Worm (Caenorhabditis elegans) whole organism, late embryonic: ENCODE measurements around the gene H03E18.1.

ENCODE experiments used
- C08G9.2 ChIP-seq: sonication (generic microtip); optimal IDR thresholded peaks from 2 replicates; lab custom pipeline; 2016; ENCODE audit warnings: mild to moderate bottlenecking, missing genetic modification characterization, moderate library complexity, missing compliant biosample characterization
- C38D4.7 ChIP-seq: fragments of 200-800 bp; sonication (Bioruptor generic); optimal IDR thresholded peaks from 2 replicates; lab custom pipeline; 2018; ENCODE audit warnings: mild to moderate bottlenecking, missing genetic modification characterization, moderate library complexity, missing compliant biosample characterization
- F13H6.1 ChIP-seq: sonication (generic microtip); optimal IDR thresholded peaks from 2 replicates; lab custom pipeline; 2016; ENCODE audit warnings: missing genetic modification characterization, missing compliant biosample characterization
- K09A11.1 ChIP-seq: sonication (generic microtip); optimal IDR thresholded peaks from 2 replicates; lab custom pipeline; 2017; ENCODE audit warnings: antibody characterized with exemption, mild to moderate bottlenecking, missing genetic modification characterization, missing compliant biosample characterization; ENCODE audit not compliant: insufficient read depth
- Y22D7AL.16 ChIP-seq: sonication (generic microtip); optimal IDR thresholded peaks from 2 replicates; lab custom pipeline; 2016; ENCODE audit warnings: missing genetic modification characterization, missing compliant biosample characterization
- ahr-1 ChIP-seq: sonication (generic microtip); optimal IDR thresholded peaks from 2 replicates; lab custom pipeline; 2016; ENCODE audit warnings: missing genetic modification characterization, missing compliant biosample characterization
- ceh-18 ChIP-seq: sonication (generic microtip); optimal IDR thresholded peaks from 2 replicates; lab custom pipeline; 2016; ENCODE audit warnings: missing genetic modification characterization, missing compliant biosample characterization
- ceh-19 ChIP-seq: fragments of 200-800 bp; sonication (Bioruptor generic); optimal IDR thresholded peaks from 2 replicates; lab custom pipeline; 2018; ENCODE audit warnings: mild to moderate bottlenecking, missing genetic modification characterization, missing compliant biosample characterization
- ceh-2 ChIP-seq: sonication (generic microtip); optimal IDR thresholded peaks from 2 replicates; lab custom pipeline; 2016; ENCODE audit warnings: missing genotype, missing genetic modification characterization, missing compliant biosample characterization
- ceh-24 ChIP-seq: sonication (generic microtip); optimal IDR thresholded peaks from 2 replicates; lab custom pipeline; 2016; ENCODE audit warnings: mild to moderate bottlenecking, missing genetic modification characterization, missing compliant biosample characterization
- ceh-30 ChIP-seq: fragments of 150-350 bp; optimal IDR thresholded peaks from 2 replicates; lab custom pipeline; 2014; ENCODE audit warnings: missing biosample characterization, missing genetic modification characterization
- ceh-34 ChIP-seq: sonication (generic microtip); optimal IDR thresholded peaks from 2 replicates; lab custom pipeline; 2016; ENCODE audit warnings: mild to moderate bottlenecking, missing genetic modification characterization, missing compliant biosample characterization
- ceh-6 ChIP-seq: fragments of 200-800 bp; sonication (Bioruptor generic); optimal IDR thresholded peaks from 2 replicates; lab custom pipeline; 2018; ENCODE audit warnings: mild to moderate bottlenecking, missing genetic modification characterization, missing compliant biosample characterization
- ceh-9 ChIP-seq: sonication (generic microtip); optimal IDR thresholded peaks from 2 replicates; lab custom pipeline; 2016; ENCODE audit warnings: mild to moderate bottlenecking, missing genetic modification characterization, inconsistent platforms, missing compliant biosample characterization
- dve-1 ChIP-seq: sonication (generic microtip); optimal IDR thresholded peaks from 2 replicates; lab custom pipeline; 2017; ENCODE audit warnings: antibody characterized with exemption, mild to moderate bottlenecking, missing genetic modification characterization, missing compliant biosample characterization
- fkh-10 ChIP-seq: fragments of 150-350 bp; optimal IDR thresholded peaks from 2 replicates; lab custom pipeline; 2014; ENCODE audit warnings: missing biosample characterization, missing genetic modification reagents, missing genetic modification characterization
- hlh-30 ChIP-seq: sonication (generic microtip); optimal IDR thresholded peaks from 2 replicates; lab custom pipeline; 2017; ENCODE audit warnings: antibody characterized with exemption, missing genetic modification characterization, missing compliant biosample characterization; ENCODE audit not compliant: insufficient read depth
- lin-11 ChIP-seq: fragments of 200-800 bp; sonication (Bioruptor generic); optimal IDR thresholded peaks from 2 replicates; lab custom pipeline; 2018; ENCODE audit warnings: mild to moderate bottlenecking, missing genetic modification characterization, missing compliant biosample characterization
- nfya-1 ChIP-seq: sonication (generic microtip); optimal IDR thresholded peaks from 2 replicates; lab custom pipeline; 2017; ENCODE audit warnings: missing genetic modification characterization, mild to moderate bottlenecking, missing compliant biosample characterization, antibody characterized with exemption, moderate library complexity
- npax-4 ChIP-seq: sonication (generic microtip); optimal IDR thresholded peaks from 2 replicates; lab custom pipeline; 2016; ENCODE audit warnings: missing genetic modification characterization, missing compliant biosample characterization
- pag-3 ChIP-seq: sonication (generic microtip); optimal IDR thresholded peaks from 2 replicates; lab custom pipeline; 2016; ENCODE audit warnings: missing compliant biosample characterization, missing genetic modification characterization, borderline replicate concordance
- pha-2 ChIP-seq: sonication (generic microtip); optimal IDR thresholded peaks from 2 replicates; lab custom pipeline; 2017; ENCODE audit warnings: mild to moderate bottlenecking, missing genetic modification characterization, missing compliant biosample characterization
- pha-4 ChIP-seq: fragments of 150-350 bp; optimal IDR thresholded peaks from 2 replicates; lab custom pipeline; 2018; ENCODE audit warnings: missing biosample characterization, missing genetic modification reagents, missing genetic modification characterization
- pqm-1 ChIP-seq: sonication (generic microtip); optimal IDR thresholded peaks from 2 replicates; lab custom pipeline; 2016; ENCODE audit warnings: missing genetic modification characterization, missing compliant biosample characterization
- rnt-1 ChIP-seq: sonication (generic microtip); optimal IDR thresholded peaks from 2 replicates; lab custom pipeline; 2016; ENCODE audit warnings: missing genetic modification characterization, missing compliant biosample characterization
- sdc-2 ChIP-seq: sonication (generic microtip); optimal IDR thresholded peaks from 2 replicates; lab custom pipeline; 2016; ENCODE audit warnings: missing genotype, missing genetic modification characterization, missing compliant biosample characterization
- sox-4 ChIP-seq: sonication (generic microtip); optimal IDR thresholded peaks from 2 replicates; lab custom pipeline; 2017; ENCODE audit warnings: mild to moderate bottlenecking, missing genetic modification characterization, inconsistent platforms, missing compliant biosample characterization
- syd-9 ChIP-seq: sonication (generic microtip); optimal IDR thresholded peaks from 2 replicates; lab custom pipeline; 2016; ENCODE audit warnings: mild to moderate bottlenecking, missing genetic modification characterization, moderate library complexity, missing compliant biosample characterization
- ttx-3 ChIP-seq: sonication (generic microtip); optimal IDR thresholded peaks from 2 replicates; lab custom pipeline; 2016; ENCODE audit warnings: missing genetic modification reagents, missing genetic modification characterization, missing compliant biosample characterization
- unc-3 ChIP-seq, 2 experiments: fragments of 200-800 bp in 1 of 2; sonication (Bioruptor generic) in 1 of 2; sonication (generic microtip) in 1 of 2; conservative IDR thresholded peaks in 1 of 2; optimal IDR thresholded peaks in 1 of 2; 2 replicates each; pipeline versions ENCODE4 v1.3.6 to Lab custom; 2016 to 2022; ENCODE audit warnings: missing compliant biosample characterization in 2 of 2, missing genetic modification characterization in 2 of 2, missing genetic modification reagents in 1 of 2
- zip-5 ChIP-seq: sonication (generic microtip); optimal IDR thresholded peaks from 2 replicates; lab custom pipeline; 2016; ENCODE audit warnings: missing genetic modification characterization, missing compliant biosample characterization
- ztf-16 ChIP-seq: sonication (generic microtip); optimal IDR thresholded peaks from 2 replicates; lab custom pipeline; 2017; ENCODE audit warnings: missing genetic modification characterization, missing compliant biosample characterization

Gene H03E18.1

ce11 chrX:8507576-8507975, at the start of gene H03E18.1:
H03E18.1 (plus strand) TSS chrX:8507876.
- no peak for TF ChIP-seq pha-2 (tag; lab: Kevin White, UChicago)
- no peak for TF ChIP-seq ttx-3 (tag; lab: Kevin White, UChicago)
- TF ChIP-seq nfya-1 (tag; lab: Kevin White, UChicago), result no peak

DNA sequence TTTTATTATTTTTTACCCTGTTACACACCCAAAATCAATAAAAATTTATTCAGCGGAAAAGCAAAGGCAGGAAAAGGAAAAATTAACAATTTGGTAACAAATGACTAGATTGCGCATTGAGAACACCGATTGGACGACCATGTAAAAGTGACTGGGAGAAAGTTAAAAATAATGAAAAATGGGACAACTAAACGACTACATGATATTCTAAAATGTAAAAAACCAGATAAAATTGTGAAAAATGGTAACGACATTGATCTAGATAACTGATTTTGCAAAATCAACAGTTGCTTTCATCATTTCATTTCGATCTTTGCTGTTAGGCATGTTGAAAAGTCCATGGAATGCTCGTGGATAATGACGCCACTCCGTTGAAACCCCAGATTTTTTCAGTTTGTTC, 47.9 kb upstream of the H03E18.1 start:
- no peak for TF ChIP-seq F13H6.1
- no peak for TF ChIP-seq ceh-9 (tag; lab: Kevin White, UChicago)
- TF ChIP-seq C08G9.2 (tag; lab: Kevin White, UChicago), result no peak
- no peak for TF ChIP-seq fkh-10 (GFP tag; lab: Kevin White, UChicago)
- TF ChIP-seq ceh-30 (tag; lab: Kevin White, UChicago), result no peak
- TF ChIP-seq ceh-6 (GFP tag; lab: Kevin White, UChicago), result no peak
- TF ChIP-seq unc-3 (GFP tag; conservative IDR thresholded peaks at IDR 0.05; lab: Robert Waterston, UW), result no peak
- TF ChIP-seq unc-3 (tag; optimal IDR thresholded peaks at IDR 0.05; lab: Kevin White, UChicago), result no peak
- TF ChIP-seq zip-5 (tag; lab: Kevin White, UChicago), result no peak
- TF ChIP-seq K09A11.1 (tag; lab: Kevin White, UChicago), result no peak
- no peak for TF ChIP-seq ceh-24 (tag; lab: Kevin White, UChicago)
- TF ChIP-seq rnt-1 (tag; lab: Kevin White, UChicago), result no peak
- no peak for TF ChIP-seq ceh-2
- TF ChIP-seq ahr-1, result no peak
- TF ChIP-seq ttx-3 (tag; lab: Kevin White, UChicago), result no peak
- no peak for TF ChIP-seq pqm-1 (tag; lab: Kevin White, UChicago)
- no peak for TF ChIP-seq pag-3 (tag; lab: Kevin White, UChicago)
- TF ChIP-seq nfya-1 (tag; lab: Kevin White, UChicago), result no peak
- TF ChIP-seq, all 69 proteins: peak for 0

ce11 chrX:8460958-8461357, 46.7 kb upstream of the H03E18.1 start:
- TF ChIP-seq sox-4 (tag; lab: Kevin White, UChicago) (no peak), pha-4 (tag; lab: Kevin White, UChicago) (no peak), lin-11 (tag; lab: Kevin White, UChicago) (no peak), ceh-19 (GFP tag; lab: Kevin White, UChicago) (no peak), ceh-6 (GFP tag; lab: Kevin White, UChicago) (no peak), Y22D7AL.16 (tag; lab: Kevin White, UChicago) (no peak), K09A11.1 (tag; lab: Kevin White, UChicago) (no peak), nfya-1 (tag; lab: Kevin White, UChicago) (no peak), F13H6.1 (no peak), ztf-16 (tag; lab: Kevin White, UChicago) (no peak), C38D4.7 (no peak), ceh-34 (tag; lab: Kevin White, UChicago) (no peak), syd-9 (no peak), ceh-24 (tag; lab: Kevin White, UChicago) (no peak), npax-4 (tag; lab: Kevin White, UChicago) (no peak), hlh-30 (no peak)
- TF ChIP-seq, all 69 proteins: peak for 0

DNA sequence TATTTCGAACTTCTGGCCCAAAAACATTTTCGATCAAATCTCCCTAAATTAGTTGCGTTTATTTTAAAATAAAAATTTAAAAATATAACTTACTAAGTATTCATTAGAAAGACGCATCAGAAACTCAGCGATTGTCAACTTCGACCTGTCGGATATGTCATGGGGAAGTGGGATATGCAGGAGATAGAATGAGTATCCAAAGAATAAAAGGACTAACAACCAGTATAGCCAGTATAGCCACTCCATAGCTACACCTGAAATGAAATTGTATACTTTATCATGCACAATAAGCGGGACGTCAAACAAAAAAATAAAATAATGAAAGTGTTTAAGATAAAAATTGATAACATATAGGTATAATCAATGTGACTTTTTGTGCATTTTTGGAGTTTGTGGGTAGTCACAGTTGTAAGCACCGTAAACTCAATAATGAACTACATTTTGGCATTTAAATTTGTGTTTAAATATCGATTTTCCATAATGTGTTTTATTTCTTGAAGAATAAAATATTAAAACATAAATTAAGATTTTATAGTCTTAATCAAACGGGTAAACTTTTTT, 44.5 kb upstream of the H03E18.1 start, which contains the start of gene F16F9.4:
Gene F16F9.4, minus strand, starts transcription at position 276 of the 561 bp plus-strand sequence.
- no peak for TF ChIP-seq rnt-1 (tag; lab: Kevin White, UChicago)
- no peak for TF ChIP-seq C38D4.7
- no peak for TF ChIP-seq sdc-2 (tag; lab: Kevin White, UChicago)
- no peak for TF ChIP-seq ceh-18 (tag; lab: Kevin White, UChicago)
- no peak for TF ChIP-seq dve-1 (tag; lab: Kevin White, UChicago)
- no peak for TF ChIP-seq ceh-24 (tag; lab: Kevin White, UChicago)
- TF ChIP-seq F13H6.1, result no peak
